Fruit fly (Drosophila melanogaster) whole organism, embryonic: Measurements from ENCODE around the gene Cpr64Ab.

Experiments used
- Abd-B ChIP-seq: fragments of 200-800 bp; sonication (Bioruptor generic); optimal IDR thresholded peaks from 2 replicates; lab custom pipeline; 2018; ENCODE audit warnings: missing biosample characterization, mild to moderate bottlenecking, missing genetic modification characterization, moderate library complexity
- Ada2b ChIP-seq: fragments of 200-800 bp; sonication (Bioruptor generic); IDR thresholded peaks from 2 replicates; pipeline ENCODE4 v1.3.6; 2022; ENCODE audit warnings: missing biosample characterization, missing genetic modification characterization
- Blimp-1 ChIP-seq: fragments of 200-800 bp; sonication (Bioruptor generic); optimal IDR thresholded peaks from 3 replicates; lab custom pipeline; 2018; ENCODE audit warnings: missing biosample characterization, missing genetic modification characterization, mild to moderate bottlenecking, moderate library complexity, missing genetic modification reagents
- CG10959 ChIP-seq: fragments of 200-800 bp; sonication (Bioruptor generic); IDR thresholded peaks from 2 replicates; pipeline ENCODE4 v1.3.6; 2022; ENCODE audit warnings: missing biosample characterization, missing genetic modification characterization
- CG10979 ChIP-seq: fragments of 200-800 bp; sonication (Bioruptor generic); optimal IDR thresholded peaks from 2 replicates; lab custom pipeline; 2018; ENCODE audit warnings: missing biosample characterization, mild to moderate bottlenecking, missing genetic modification characterization, moderate library complexity
- CG11504 ChIP-seq: fragments of 200-800 bp; sonication (Bioruptor generic); optimal IDR thresholded peaks from 3 replicates; lab custom pipeline; 2019; ENCODE audit warnings: missing biosample characterization, mild to moderate bottlenecking, missing genetic modification characterization, moderate library complexity
- CG12071 ChIP-seq: fragments of 200-800 bp; sonication (Bioruptor generic); optimal IDR thresholded peaks from 3 replicates; lab custom pipeline; 2018; ENCODE audit warnings: missing biosample characterization, mild to moderate bottlenecking, missing genetic modification characterization
- CG12155 ChIP-seq: fragments of 200-800 bp; sonication (Bioruptor generic); optimal IDR thresholded peaks from 3 replicates; lab custom pipeline; 2016; ENCODE audit warnings: missing biosample characterization, missing genetic modification characterization
- CG12219 ChIP-seq: fragments of 200-800 bp; sonication (Bioruptor generic); optimal IDR thresholded peaks from 3 replicates; lab custom pipeline; 2018; ENCODE audit warnings: missing biosample characterization, mild to moderate bottlenecking, missing genetic modification characterization
- CG1233 ChIP-seq: fragments of 200-800 bp; sonication (Bioruptor generic); optimal IDR thresholded peaks from 4 replicates; lab custom pipeline; 2018; ENCODE audit warnings: missing biosample characterization, mild to moderate bottlenecking, missing genetic modification characterization
- CG13624 ChIP-seq: fragments of 200-800 bp; sonication (Bioruptor generic); optimal IDR thresholded peaks from 2 replicates; lab custom pipeline; 2016; ENCODE audit warnings: missing biosample characterization, missing genetic modification characterization
- CG14710 ChIP-seq: fragments of 200-800 bp; sonication (Bioruptor generic); optimal IDR thresholded peaks from 3 replicates; lab custom pipeline; 2019; ENCODE audit warnings: missing biosample characterization, mild to moderate bottlenecking, missing genetic modification characterization, moderate library complexity
- CG1647 ChIP-seq: fragments of 200-800 bp; sonication (Bioruptor generic); optimal IDR thresholded peaks from 3 replicates; lab custom pipeline; 2016; ENCODE audit warnings: missing biosample characterization, missing genetic modification characterization
- CG16815 ChIP-seq: fragments of 200-800 bp; sonication (Bioruptor generic); optimal IDR thresholded peaks from 3 replicates; lab custom pipeline; 2017; ENCODE audit warnings: missing biosample characterization, mild to moderate bottlenecking, missing genetic modification characterization
- CG16863 ChIP-seq: fragments of 200-800 bp; sonication (Bioruptor generic); optimal IDR thresholded peaks from 3 replicates; lab custom pipeline; 2016; ENCODE audit warnings: missing biosample characterization, missing genetic modification characterization
- CG18476 ChIP-seq: fragments of 200-800 bp; sonication (Bioruptor generic); optimal IDR thresholded peaks from 2 replicates; lab custom pipeline; 2016; ENCODE audit warnings: missing biosample characterization, mild to moderate bottlenecking, missing genetic modification characterization
- CG31388 ChIP-seq: fragments of 200-800 bp; sonication (Bioruptor generic); optimal IDR thresholded peaks from 2 replicates; lab custom pipeline; 2016; ENCODE audit warnings: missing biosample characterization, missing genetic modification characterization
- CG31441 ChIP-seq: fragments of 200-800 bp; sonication (Bioruptor generic); IDR thresholded peaks from 2 replicates; pipeline ENCODE4 v1.3.6; 2022; ENCODE audit warnings: missing biosample characterization, missing genetic modification characterization
- CG3407 ChIP-seq: fragments of 200-800 bp; sonication (Bioruptor generic); optimal IDR thresholded peaks from 2 replicates; lab custom pipeline; 2018; ENCODE audit warnings: missing biosample characterization, mild to moderate bottlenecking, missing genetic modification characterization
- CG34224 ChIP-seq: fragments of 200-800 bp; sonication (Bioruptor generic); IDR thresholded peaks from 3 replicates; pipeline ENCODE4 v1.3.6; 2022; ENCODE audit warnings: missing biosample characterization, missing genetic modification characterization; ENCODE audit not compliant: partially characterized antibody
- CG4282 ChIP-seq: fragments of 200-800 bp; sonication (Bioruptor generic); optimal IDR thresholded peaks from 2 replicates; lab custom pipeline; 2016; ENCODE audit warnings: missing biosample characterization, missing genetic modification characterization
- CG4617 ChIP-seq: fragments of 200-800 bp; sonication (Bioruptor generic); optimal IDR thresholded peaks from 3 replicates; lab custom pipeline; 2016; ENCODE audit warnings: missing biosample characterization, missing genetic modification characterization, borderline replicate concordance
- CG6813 ChIP-seq: fragments of 200-800 bp; sonication (Bioruptor generic); optimal IDR thresholded peaks from 2 replicates; lab custom pipeline; 2017; ENCODE audit warnings: missing biosample characterization, missing genetic modification characterization, mild to moderate bottlenecking, moderate library complexity, missing genetic modification reagents
- CG8281 ChIP-seq: fragments of 200-800 bp; sonication (Bioruptor generic); optimal IDR thresholded peaks from 2 replicates; lab custom pipeline; 2018; ENCODE audit warnings: missing biosample characterization, mild to moderate bottlenecking, missing genetic modification characterization, moderate library complexity
- CHES-1-like ChIP-seq: fragments of 200-800 bp; sonication (Bioruptor generic); optimal IDR thresholded peaks from 2 replicates; lab custom pipeline; 2016; ENCODE audit warnings: missing biosample characterization, missing genetic modification characterization
- CkIIα-i1 ChIP-seq: fragments of 200-800 bp; sonication (Bioruptor generic); IDR thresholded peaks from 2 replicates; pipeline ENCODE4 v1.3.6; 2022; ENCODE audit warnings: missing biosample characterization, missing genetic modification characterization
- Dfd ChIP-seq, 2 experiments: fragments of >200 bp; optimal IDR thresholded peaks; 2 replicates each; lab custom pipeline; 2017; ENCODE audit warnings: missing biosample characterization in 2 of 2, missing genetic modification characterization in 2 of 2
- Doc3 ChIP-seq: fragments of 200-800 bp; sonication (Bioruptor generic); IDR thresholded peaks from 3 replicates; pipeline ENCODE4 v1.3.6; 2022; ENCODE audit warnings: missing biosample characterization, missing genetic modification characterization; ENCODE audit not compliant: partially characterized antibody
- Drgx ChIP-seq: fragments of 200-800 bp; sonication (Bioruptor generic); IDR thresholded peaks from 2 replicates; pipeline ENCODE4 v1.3.6; 2022; ENCODE audit warnings: missing biosample characterization, missing genetic modification characterization
- Fer2 ChIP-seq: fragments of 200-800 bp; sonication (Bioruptor generic); optimal IDR thresholded peaks from 2 replicates; lab custom pipeline; 2018; ENCODE audit warnings: missing biosample characterization, mild to moderate bottlenecking, missing genetic modification characterization, moderate library complexity
- HLH4C ChIP-seq: fragments of 200-800 bp; sonication (Bioruptor generic); IDR thresholded peaks from 3 replicates; pipeline ENCODE4 v1.3.6; 2022; ENCODE audit warnings: missing biosample characterization, missing genetic modification characterization; ENCODE audit not compliant: partially characterized antibody
- HLH54F ChIP-seq: fragments of 200-800 bp; sonication (Bioruptor generic); optimal IDR thresholded peaks from 3 replicates; lab custom pipeline; 2016; ENCODE audit warnings: missing biosample characterization, missing genetic modification characterization
- NK7.1 ChIP-seq: fragments of 200-800 bp; sonication (Bioruptor generic); optimal IDR thresholded peaks from 3 replicates; lab custom pipeline; 2016; ENCODE audit warnings: missing biosample characterization, missing genetic modification characterization
- Nf-YB ChIP-seq: fragments of 200-800 bp; sonication (Bioruptor generic); optimal IDR thresholded peaks from 3 replicates; lab custom pipeline; 2019; ENCODE audit warnings: missing biosample characterization, mild to moderate bottlenecking, missing genetic modification characterization, moderate library complexity
- Poxn ChIP-seq: fragments of 200-800 bp; sonication (Bioruptor generic); IDR thresholded peaks from 2 replicates; pipeline ENCODE4 v1.3.6; 2022; ENCODE audit warnings: missing biosample characterization, missing genetic modification characterization
- Side ChIP-seq: fragments of 200-800 bp; sonication (Bioruptor generic); optimal IDR thresholded peaks from 2 replicates; lab custom pipeline; 2016; ENCODE audit warnings: missing biosample characterization, missing genetic modification characterization
- Sin3A ChIP-seq: fragments of >200 bp; optimal IDR thresholded peaks from 2 replicates; lab custom pipeline; 2018
- Stat92E ChIP-seq, 3 experiments: fragments of >200 bp in 2 of 3; fragments of 200-800 bp in 1 of 3; sonication (Bioruptor generic) in 1 of 3; optimal IDR thresholded peaks; 2 replicates each; lab custom pipeline; 2017 to 2019; ENCODE audit warnings: missing biosample characterization in 3 of 3, missing genetic modification characterization in 3 of 3, mild to moderate bottlenecking in 1 of 3, moderate library complexity in 1 of 3
- YL-1 ChIP-seq: fragments of 200-800 bp; sonication (Bioruptor generic); optimal IDR thresholded peaks from 3 replicates; lab custom pipeline; 2017; ENCODE audit warnings: missing biosample characterization, mild to moderate bottlenecking, missing genetic modification characterization
- al ChIP-seq: fragments of 200-800 bp; sonication (Bioruptor generic); IDR thresholded peaks from 2 replicates; pipeline ENCODE4 v1.3.6; 2022; ENCODE audit warnings: missing biosample characterization, missing genetic modification characterization
- chif ChIP-seq, 2 experiments: fragments of 200-800 bp; sonication (Bioruptor generic); optimal IDR thresholded peaks; 3 replicates each; lab custom pipeline; 2016; ENCODE audit warnings: missing biosample characterization in 2 of 2, missing genetic modification characterization in 2 of 2
- chn ChIP-seq: fragments of 200-800 bp; sonication (Bioruptor generic); optimal IDR thresholded peaks from 2 replicates; lab custom pipeline; 2016; ENCODE audit warnings: missing biosample characterization, missing genetic modification characterization
- da ChIP-seq: fragments of 200-800 bp; sonication (Bioruptor generic); optimal IDR thresholded peaks from 2 replicates; lab custom pipeline; 2016; ENCODE audit warnings: missing biosample characterization, missing genetic modification characterization
- gsb-n ChIP-seq: fragments of 200-800 bp; sonication (Bioruptor generic); optimal IDR thresholded peaks from 3 replicates; lab custom pipeline; 2018; ENCODE audit warnings: missing biosample characterization, mild to moderate bottlenecking, missing genetic modification characterization
- her ChIP-seq: fragments of 200-800 bp; sonication (Bioruptor generic); optimal IDR thresholded peaks from 2 replicates; lab custom pipeline; 2016; ENCODE audit warnings: missing biosample characterization, missing genetic modification characterization
- inv ChIP-seq: fragments of 200-800 bp; sonication (Bioruptor generic); IDR thresholded peaks from 2 replicates; pipeline ENCODE4 v1.3.6; 2022; ENCODE audit warnings: missing biosample characterization, missing genetic modification characterization; ENCODE audit not compliant: partially characterized antibody
- lilli ChIP-seq: fragments of 200-800 bp; sonication (Bioruptor generic); optimal IDR thresholded peaks from 3 replicates; lab custom pipeline; 2016; ENCODE audit warnings: missing biosample characterization, missing genetic modification characterization
- sens ChIP-seq: fragments of 200-800 bp; sonication (Bioruptor generic); peaks from one replicate; lab custom pipeline; 2016; ENCODE audit warnings: missing biosample characterization, missing genetic modification characterization
- sisA ChIP-seq: fragments of 200-800 bp; sonication (Bioruptor generic); IDR thresholded peaks from 2 replicates; pipeline ENCODE4 v1.3.6; 2022; ENCODE audit warnings: missing biosample characterization, missing genetic modification characterization
- slbo ChIP-seq: fragments of 200-800 bp; sonication (Bioruptor generic); IDR thresholded peaks from 2 replicates; pipeline ENCODE4 v1.3.6; 2022; ENCODE audit warnings: missing biosample characterization, missing genetic modification characterization

Cpr64Ab gene

dm6 chr3L:4169957-4170651 lies 41.2 kb downstream of the Cpr64Ab start, which contains the start of gene Ero1L (continued):
- no peak for TF ChIP-seq CG3407 (GFP tag; lab: Kevin White, UChicago)
- TF ChIP-seq CG4617 (GFP tag; lab: Kevin White, UChicago), result peak; percentile 87
- TF ChIP-seq da (GFP tag; lab: Kevin White, UChicago), result no peak
- no peak for TF ChIP-seq CkIIα-i1 (GFP tag; lab: Robert Waterston, UW)
- no peak for TF ChIP-seq CG6813 (GFP tag; lab: Kevin White, UChicago)
- TF ChIP-seq HLH4C (GFP tag; lab: Robert Waterston, UW), result 0 out of 3 replicates have a peak, but pooled peaks have one; percentile 11
- TF ChIP-seq CG12219 (GFP tag; lab: Kevin White, UChicago), result no peak
- no peak for TF ChIP-seq CG10959 (GFP tag; lab: Robert Waterston, UW)
- TF ChIP-seq Dfd (GFP tag; optimal IDR thresholded peaks at IDR 0.05; lab: Kevin White, UChicago), result no peak
- no peak for TF ChIP-seq CHES-1-like (GFP tag; lab: Kevin White, UChicago)
- peak; percentile 41 for TF ChIP-seq Sin3A (lab: Kevin White, UChicago)
- TF ChIP-seq CG13624 (GFP tag; lab: Kevin White, UChicago), result no peak
- TF ChIP-seq Drgx (GFP tag; lab: Robert Waterston, UW), result peak; percentile 22; the same call in 1 of the 2 replicates
- TF ChIP-seq Doc3, result no peak
- TF ChIP-seq CG14710 (tag; lab: Kevin White, UChicago), result peak; percentile 73
- no peak for TF ChIP-seq CG16863 (GFP tag; lab: Kevin White, UChicago)
- no peak for TF ChIP-seq CG18476 (GFP tag; lab: Kevin White, UChicago)
- no peak for TF ChIP-seq CG8281
- TF ChIP-seq lilli (GFP tag; lab: Kevin White, UChicago), result peak; percentile 34
- TF ChIP-seq CG10979 (tag; lab: Kevin White, UChicago), result peak; percentile 29
- TF ChIP-seq HLH54F (GFP tag; lab: Kevin White, UChicago), result no peak
- TF ChIP-seq Stat92E (GFP tag; optimal IDR thresholded peaks at IDR 0.05; lab: Kevin White, UChicago), result peak in 1 of 3 experiments; percentile 24
- TF ChIP-seq chn (GFP tag; lab: Kevin White, UChicago), result no peak
- no peak for TF ChIP-seq CG11504 (tag; lab: Kevin White, UChicago)
- TF ChIP-seq Abd-B (GFP tag; lab: Kevin White, UChicago), result peak; percentile 51
- TF ChIP-seq Ada2b (GFP tag; lab: Robert Waterston, UW), result no peak
- no peak for TF ChIP-seq CG4282
- TF ChIP-seq CG1647, result no peak
- TF ChIP-seq NK7.1 (GFP tag; lab: Kevin White, UChicago), result no peak
- TF ChIP-seq Poxn, result no peak
- peak; percentile 78 for TF ChIP-seq CG31441
- no peak for TF ChIP-seq al (GFP tag; lab: Robert Waterston, UW)
- TF ChIP-seq her (GFP tag; lab: Kevin White, UChicago), result peak; percentile 27
- no peak for TF ChIP-seq Side (GFP tag; lab: Kevin White, UChicago)
- peak; percentile 10 for TF ChIP-seq Fer2 (tag; lab: Kevin White, UChicago)
- TF ChIP-seq CG12071 (GFP tag; lab: Kevin White, UChicago), result peak; percentile 2
- TF ChIP-seq CG31388 (GFP tag; lab: Kevin White, UChicago), result no peak
- TF ChIP-seq CG16815, result no peak
- TF ChIP-seq CG34224, result no peak
- TF ChIP-seq gsb-n (tag; lab: Kevin White, UChicago), result no peak
- TF ChIP-seq YL-1 (GFP tag; lab: Kevin White, UChicago), result peak; percentile 81
- peak; percentile 54 for TF ChIP-seq sens (GFP tag; lab: Kevin White, UChicago)
- TF ChIP-seq Blimp-1 (GFP tag; lab: Kevin White, UChicago), result peak; percentile 64
- TF ChIP-seq sisA (GFP tag; lab: Robert Waterston, UW), result no peak
- no peak for TF ChIP-seq chif (GFP tag; optimal IDR thresholded peaks at IDR 0.05; lab: Kevin White, UChicago)
- TF ChIP-seq CG1233 (GFP tag; lab: Kevin White, UChicago), result no peak
- TF ChIP-seq CG12155 (GFP tag; lab: Kevin White, UChicago), result no peak
- TF ChIP-seq slbo, result no peak
- TF ChIP-seq inv (GFP tag; lab: Robert Waterston, UW), result no peak
- TF ChIP-seq Nf-YB (GFP tag; lab: Kevin White, UChicago), result peak; percentile 9
